Worm (Caenorhabditis elegans): ENCODE measurements around the gene lin-5.
A peak's percentile ranks its signal among the peaks of the same experiment; 100 is the strongest.

lin-5 gene

DNA sequence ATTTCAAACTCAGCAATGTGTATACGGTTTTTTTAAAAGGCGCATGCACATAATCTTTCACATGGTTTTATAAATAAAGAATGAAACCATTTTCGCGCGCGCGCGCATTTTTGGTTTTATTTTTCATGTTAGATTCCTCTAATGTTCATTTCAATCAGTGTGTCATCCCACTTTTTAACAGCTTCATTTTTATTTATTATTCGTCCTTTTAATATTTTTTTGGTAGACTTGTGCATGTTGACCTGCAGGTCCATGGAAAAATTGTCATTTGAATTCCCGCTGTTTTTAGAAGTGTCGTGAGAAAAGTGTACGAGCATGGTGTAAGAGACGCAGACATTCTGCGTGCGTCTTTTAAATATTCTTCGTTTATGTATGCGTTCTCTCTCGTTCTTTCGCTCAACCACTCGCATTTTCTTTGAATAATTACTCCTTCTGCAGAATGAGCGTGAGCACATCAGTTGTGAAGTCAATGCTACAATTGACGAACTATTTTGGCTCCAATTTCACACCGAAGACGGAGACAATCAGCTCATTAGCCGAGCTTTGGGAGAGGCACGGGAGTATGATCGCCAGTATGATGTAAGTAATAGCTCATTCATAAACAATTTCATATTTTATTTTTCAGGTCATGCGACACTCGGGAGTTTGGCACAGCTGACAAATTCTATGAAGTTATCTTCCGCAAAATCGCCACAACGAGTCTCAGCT is at the start of gene lin-5 (continued):
- TF ChIP-seq D2030.7 (GFP tag; IDR thresholded peaks at IDR 0.05): peak; percentile 91
- TF ChIP-seq attf-5 (GFP tag; optimal IDR thresholded peaks at IDR 0.05): peak; percentile 55
- peak; percentile 77 for TF ChIP-seq F49E8.2 (tag; optimal IDR thresholded peaks at IDR 0.05; ENCODE audit: insufficient read depth)
- TF ChIP-seq ceh-79 (tag; optimal IDR thresholded peaks at IDR 0.05): no peak
- TF ChIP-seq mes-4 (tag; optimal IDR thresholded peaks at IDR 0.05): no peak
- no peak for TF ChIP-seq Y53F4B.3 (GFP tag; IDR thresholded peaks at IDR 0.05)
- TF ChIP-seq nhr-120 (GFP tag; IDR thresholded peaks at IDR 0.05): no peak
- TF ChIP-seq ztf-26 (tag; optimal IDR thresholded peaks at IDR 0.05): no peak
- no peak for TF ChIP-seq bed-1 (GFP tag; IDR thresholded peaks at IDR 0.05)
- TF ChIP-seq nhr-90 (tag; optimal IDR thresholded peaks at IDR 0.05): no peak
- TF ChIP-seq bed-2 (GFP tag; IDR thresholded peaks at IDR 0.05): no peak
- no peak for TF ChIP-seq lag-1 (GFP tag; IDR thresholded peaks at IDR 0.05)
- no peak for TF ChIP-seq let-607 (tag; optimal IDR thresholded peaks at IDR 0.05)
- TF ChIP-seq pha-4 (tag; optimal IDR thresholded peaks at IDR 0.05): no peak
- peak; percentile 95 for TF ChIP-seq xnd-1 (tag; optimal IDR thresholded peaks at IDR 0.05)
- TF ChIP-seq ZK185.1 (tag; optimal IDR thresholded peaks at IDR 0.05; ENCODE audit: poor library complexity, severe bottlenecking): no peak
- TF ChIP-seq hrde-1 (tag; optimal IDR thresholded peaks at IDR 0.05; ENCODE audit: borderline replicate concordance): peak; percentile 8
- TF ChIP-seq ceh-100 (GFP tag; IDR thresholded peaks at IDR 0.05): no peak
- TF ChIP-seq madf-10 (tag; optimal IDR thresholded peaks at IDR 0.05): no peak
- no peak for TF ChIP-seq snpc-4 (GFP tag; optimal IDR thresholded peaks at IDR 0.05)
- peak in 2 of 4 experiments; percentile 14 to 43 for TF ChIP-seq snpc-4 (tag; optimal IDR thresholded peaks at IDR 0.05)
- no peak for TF ChIP-seq ets-4 (GFP tag; optimal IDR thresholded peaks at IDR 0.05)
- peak; percentile 91 for TF ChIP-seq F33H1.4 (GFP tag; IDR thresholded peaks at IDR 0.05)
- no peak for TF ChIP-seq ztf-25 (GFP tag; IDR thresholded peaks at IDR 0.05)
- no peak for TF ChIP-seq sdz-38 (tag; optimal IDR thresholded peaks at IDR 0.05)
- TF ChIP-seq madf-8 (GFP tag; conservative IDR thresholded peaks at IDR 0.05): peak; percentile 95
- TF ChIP-seq sptf-2 (GFP tag; optimal IDR thresholded peaks at IDR 0.05): no peak
- no peak for TF ChIP-seq F57C9.4 (tag; optimal IDR thresholded peaks at IDR 0.05)
- TF ChIP-seq ceh-91 (GFP tag; IDR thresholded peaks at IDR 0.05): peak; percentile 91
- no peak for TF ChIP-seq ama-1 (optimal IDR thresholded peaks at IDR 0.05)
- no peak for TF ChIP-seq ama-1 (GFP tag; optimal IDR thresholded peaks at IDR 0.05)
- TF ChIP-seq mcd-1 (GFP tag; IDR thresholded peaks at IDR 0.05): peak; percentile 36; the same call in 1 of the 2 replicates
- TF ChIP-seq atf-7 (tag; optimal IDR thresholded peaks at IDR 0.05): no peak
- peak; percentile 93 for TF ChIP-seq lsl-1 (GFP tag; optimal IDR thresholded peaks at IDR 0.05)
- no peak for TF ChIP-seq F57A8.1 (GFP tag; optimal IDR thresholded peaks at IDR 0.05)
- no peak for TF ChIP-seq hlh-26 (GFP tag; conservative IDR thresholded peaks at IDR 0.05)
- 0 out of 2 replicates have a peak, but pooled peaks have one; percentile 33 for TF ChIP-seq nfyb-1 (GFP tag; IDR thresholded peaks at IDR 0.05)
- TF ChIP-seq cebp-1 (GFP tag; IDR thresholded peaks at IDR 0.05): no peak
- TF ChIP-seq cebp-1 (tag; optimal IDR thresholded peaks at IDR 0.05): peak; percentile 13
- no peak for TF ChIP-seq T26A5.8 (tag; optimal IDR thresholded peaks at IDR 0.05)
- no peak for TF ChIP-seq C17E4.6 (GFP tag; IDR thresholded peaks at IDR 0.05)
- TF ChIP-seq madf-3 (GFP tag; IDR thresholded peaks at IDR 0.05): 0 out of 2 replicates have a peak, but pooled peaks have one; percentile 48
- TF ChIP-seq rcor-1 (GFP tag; IDR thresholded peaks at IDR 0.05): peak; percentile 74
- TF ChIP-seq Y67H2A.10 (GFP tag; conservative IDR thresholded peaks at IDR 0.05): no peak
- no peak for TF ChIP-seq chd-7 (tag; optimal IDR thresholded peaks at IDR 0.05)
- peak; percentile 1 for TF ChIP-seq ztf-18 (tag; optimal IDR thresholded peaks at IDR 0.05)
- no peak for TF ChIP-seq lin-40 (tag; optimal IDR thresholded peaks at IDR 0.05)
- no peak for TF ChIP-seq let-526 (GFP tag; IDR thresholded peaks at IDR 0.05)
- TF ChIP-seq nhr-179 (tag; optimal IDR thresholded peaks at IDR 0.05): no peak
